Worm (Caenorhabditis elegans): Measurements from ENCODE around the gene rpn-13.

rpn-13 gene

ce11 chrIII:6341878-6342453 lies at the start of gene rpn-13:
TSS of gene rpn-13 (minus strand) at chrIII:6341928.
- TF ChIP-seq attf-3 (GFP tag; conservative IDR thresholded peaks at IDR 0.05) (no peak), egl-44 (GFP tag; IDR thresholded peaks at IDR 0.05) (no peak), nfyb-1 (GFP tag; IDR thresholded peaks at IDR 0.05) (no peak), lsl-1 (GFP tag; optimal IDR thresholded peaks at IDR 0.05) (peak; percentile 73), ceh-91 (GFP tag; IDR thresholded peaks at IDR 0.05) (no peak), let-526 (GFP tag; IDR thresholded peaks at IDR 0.05) (no peak), cebp-1 (GFP tag; IDR thresholded peaks at IDR 0.05) (no peak), cebp-1 (tag; optimal IDR thresholded peaks at IDR 0.05) (peak; percentile 20), rcor-1 (GFP tag; IDR thresholded peaks at IDR 0.05) (no peak), madf-3 (GFP tag; IDR thresholded peaks at IDR 0.05) (no peak), madf-6 (GFP tag; IDR thresholded peaks at IDR 0.05) (0 out of 2 replicates have a peak, but pooled peaks have one; percentile 22), snpc-1.3 (tag; optimal IDR thresholded peaks at IDR 0.05; ENCODE audit: insufficient read depth) (peak; percentile 28), lsy-27 (tag; optimal IDR thresholded peaks at IDR 0.05; ENCODE audit: borderline replicate concordance, insufficient read depth) (no peak), unc-130 (GFP tag; optimal IDR thresholded peaks at IDR 0.05) (no peak), ets-4 (GFP tag; optimal IDR thresholded peaks at IDR 0.05) (no peak), F52B5.7 (tag; optimal IDR thresholded peaks at IDR 0.05) (no peak), K12H6.12 (tag; optimal IDR thresholded peaks at IDR 0.05) (no peak), nhr-120 (GFP tag; IDR thresholded peaks at IDR 0.05) (no peak), pbrm-1 (GFP tag; IDR thresholded peaks at IDR 0.05) (no peak), attf-5 (GFP tag; optimal IDR thresholded peaks at IDR 0.05) (peak; percentile 49), Y53G8AR.9 (GFP tag; conservative IDR thresholded peaks at IDR 0.05) (no peak)

ce11 chrIII:6390644-6391043 lies 48.9 kb upstream of the rpn-13 start, which contains the start of gene smrc-1:
TSS of gene smrc-1 (plus strand) at chrIII:6390944.
- no peak for TF ChIP-seq lir-1 (GFP tag; conservative IDR thresholded peaks at IDR 0.05)
- no peak for TF ChIP-seq ceh-91 (GFP tag; IDR thresholded peaks at IDR 0.05)
- TF ChIP-seq madf-8 (GFP tag; conservative IDR thresholded peaks at IDR 0.05) = no peak
- no peak for TF ChIP-seq F49E8.2 (tag; optimal IDR thresholded peaks at IDR 0.05; ENCODE audit: insufficient read depth)
- TF ChIP-seq athp-1 (tag; optimal IDR thresholded peaks at IDR 0.05) = no peak
- TF ChIP-seq lin-40 (tag; optimal IDR thresholded peaks at IDR 0.05) = no peak
- no peak for TF ChIP-seq snpc-4 (GFP tag; optimal IDR thresholded peaks at IDR 0.05)
- TF ChIP-seq snpc-4 (tag; optimal IDR thresholded peaks at IDR 0.05) = no peak
- no peak for TF ChIP-seq akir-1 (GFP tag; optimal IDR thresholded peaks at IDR 0.05)
- TF ChIP-seq attf-6 (GFP tag; IDR thresholded peaks at IDR 0.05) = no peak
- TF ChIP-seq attf-3 (GFP tag; conservative IDR thresholded peaks at IDR 0.05) = no peak
- no peak for TF ChIP-seq ceh-100 (GFP tag; IDR thresholded peaks at IDR 0.05)
- TF ChIP-seq tlf-1 (GFP tag; optimal IDR thresholded peaks at IDR 0.05) = no peak

- no peak for TF ChIP-seq ztf-3 (GFP tag; optimal IDR thresholded peaks at IDR 0.05)
- peak; percentile 0 for TF ChIP-seq lsl-1 (GFP tag; optimal IDR thresholded peaks at IDR 0.05)
Observed at ce11 chrIII:6389533-6389932, 47.8 kb upstream of the rpn-13 start, which contains the start of gene C16A3.2. TSS of gene C16A3.2 (plus strand) at chrIII:6389833.

ce11 chrIII:6382987-6383602 lies 41.4 kb upstream of the rpn-13 start, which contains the start of gene let-716:
TSS of gene let-716 (plus strand) at chrIII:6383552.
- TF ChIP-seq F49E8.2 (tag; optimal IDR thresholded peaks at IDR 0.05; ENCODE audit: insufficient read depth) = peak; percentile 59
- peak; percentile 14 for TF ChIP-seq xnd-1 (tag; optimal IDR thresholded peaks at IDR 0.05)
- no peak for TF ChIP-seq rpc-1 (optimal IDR thresholded peaks at IDR 0.05)
- TF ChIP-seq rpc-1 (tag; optimal IDR thresholded peaks at IDR 0.05) = no peak
- peak; percentile 20 for TF ChIP-seq F23B12.7 (tag; optimal IDR thresholded peaks at IDR 0.05; ENCODE audit: insufficient read depth)
- peak; percentile 42 for TF ChIP-seq him-1 (tag; optimal IDR thresholded peaks at IDR 0.05)
- peak; percentile 1 for TF ChIP-seq ztf-18 (tag; optimal IDR thresholded peaks at IDR 0.05)
- TF ChIP-seq lin-35 (GFP tag; optimal IDR thresholded peaks at IDR 0.05) = peak in 1 of 3 experiments; percentile 39
- TF ChIP-seq attf-3 (GFP tag; conservative IDR thresholded peaks at IDR 0.05) = no peak
- no peak for TF ChIP-seq sptf-2 (GFP tag; optimal IDR thresholded peaks at IDR 0.05)
- TF ChIP-seq F57A8.1 (GFP tag; optimal IDR thresholded peaks at IDR 0.05) = no peak
- TF ChIP-seq ama-1 (optimal IDR thresholded peaks at IDR 0.05) = no peak
- TF ChIP-seq ama-1 (GFP tag; optimal IDR thresholded peaks at IDR 0.05) = peak in 1 of 2 experiments; percentile 2

All from whole organism, young adult.